Fruit fly (Drosophila melanogaster) whole organism, embryonic: ENCODE data around the gene COX7AL2.

Experiments
- Ada2b ChIP-seq: fragments of 200-800 bp; sonication (Bioruptor generic); IDR thresholded peaks from 2 replicates; pipeline ENCODE4 v1.3.6; 2022; ENCODE audit warnings: missing biosample characterization, missing genetic modification characterization
- Adf1 ChIP-seq: fragments of 200-800 bp; sonication (Bioruptor generic); IDR thresholded peaks from 2 replicates; pipeline ENCODE4 v1.3.6; 2022; ENCODE audit warnings: missing biosample characterization, missing genetic modification characterization
- Aef1 ChIP-seq: fragments of 200-800 bp; sonication (Bioruptor generic); IDR thresholded peaks from 3 replicates; pipeline ENCODE4 v1.3.6; 2022; ENCODE audit warnings: missing biosample characterization, missing genetic modification characterization
- CG10321 ChIP-seq: fragments of 200-800 bp; sonication (Bioruptor generic); IDR thresholded peaks from 2 replicates; pipeline ENCODE4 v1.3.6; 2022; ENCODE audit warnings: missing biosample characterization, missing genetic modification characterization
- CG12769 ChIP-seq: fragments of 200-800 bp; sonication (Bioruptor generic); optimal IDR thresholded peaks from 2 replicates; lab custom pipeline; 2019; ENCODE audit warnings: missing biosample characterization, mild to moderate bottlenecking, missing genetic modification characterization, moderate library complexity
- CG13296 ChIP-seq: fragments of 200-800 bp; sonication (Bioruptor generic); optimal IDR thresholded peaks from 3 replicates; lab custom pipeline; 2018; ENCODE audit warnings: missing biosample characterization, mild to moderate bottlenecking, missing genetic modification characterization
- CG14710 ChIP-seq: fragments of 200-800 bp; sonication (Bioruptor generic); optimal IDR thresholded peaks from 3 replicates; lab custom pipeline; 2019; ENCODE audit warnings: missing biosample characterization, mild to moderate bottlenecking, missing genetic modification characterization, moderate library complexity
- CG15514 ChIP-seq: fragments of 200-800 bp; sonication (Bioruptor generic); optimal IDR thresholded peaks from 3 replicates; lab custom pipeline; 2017; ENCODE audit warnings: missing biosample characterization, missing genetic modification characterization, mild to moderate bottlenecking, moderate library complexity, missing genetic modification reagents
- CG2199 ChIP-seq: fragments of 200-800 bp; sonication (Bioruptor generic); IDR thresholded peaks from 3 replicates; pipeline ENCODE4 v1.3.6; 2022; ENCODE audit warnings: missing biosample characterization, missing genetic modification characterization
- CG3163 ChIP-seq: fragments of 200-800 bp; sonication (Bioruptor generic); optimal IDR thresholded peaks from 3 replicates; lab custom pipeline; 2016; ENCODE audit warnings: missing biosample characterization, missing genetic modification characterization
- CG4360 ChIP-seq: fragments of 200-800 bp; sonication (Bioruptor generic); IDR thresholded peaks from 2 replicates; pipeline ENCODE4 v1.3.6; 2022; ENCODE audit warnings: missing biosample characterization, missing genetic modification characterization
- CG4707 ChIP-seq: fragments of 200-800 bp; sonication (Bioruptor generic); optimal IDR thresholded peaks from 2 replicates; lab custom pipeline; 2018; ENCODE audit warnings: missing biosample characterization, mild to moderate bottlenecking, missing genetic modification characterization, moderate library complexity
- CG7271 ChIP-seq: fragments of 200-800 bp; sonication (Bioruptor generic); optimal IDR thresholded peaks from 2 replicates; lab custom pipeline; 2018; ENCODE audit warnings: missing biosample characterization, mild to moderate bottlenecking, missing genetic modification characterization, moderate library complexity
- CG8478 ChIP-seq: fragments of >200 bp; optimal IDR thresholded peaks from 2 replicates; lab custom pipeline; 2018
- CG9437 ChIP-seq: fragments of 200-800 bp; sonication (Bioruptor generic); optimal IDR thresholded peaks from 2 replicates; lab custom pipeline; 2018; ENCODE audit warnings: missing biosample characterization, mild to moderate bottlenecking, missing genetic modification characterization
- D ChIP-seq, 2 experiments: fragments of 200-800 bp in 1 of 2; fragments of >200 bp in 1 of 2; sonication (Bioruptor generic) in 1 of 2; optimal IDR thresholded peaks; 2 replicates in 1 of 2; 3 replicates in 1 of 2; lab custom pipeline; 2017; ENCODE audit warnings: mild to moderate bottlenecking in 1 of 2, missing biosample characterization in 1 of 2, missing genetic modification characterization in 1 of 2, missing genetic modification reagents in 1 of 2
- Dbx ChIP-seq: fragments of 200-800 bp; sonication (Bioruptor generic); IDR thresholded peaks from 3 replicates; pipeline ENCODE4 v1.3.6; 2022; ENCODE audit warnings: missing biosample characterization, missing genetic modification characterization
- Drgx ChIP-seq: fragments of 200-800 bp; sonication (Bioruptor generic); IDR thresholded peaks from 2 replicates; pipeline ENCODE4 v1.3.6; 2022; ENCODE audit warnings: missing biosample characterization, missing genetic modification characterization
- Ets97D ChIP-seq: fragments of 200-800 bp; sonication (Bioruptor generic); optimal IDR thresholded peaks from 3 replicates; lab custom pipeline; 2016; ENCODE audit warnings: missing biosample characterization, missing genetic modification characterization
- Hr78 ChIP-seq, 2 experiments: fragments of 200-800 bp in 1 of 2; fragments of >200 bp in 1 of 2; sonication (Bioruptor generic) in 1 of 2; optimal IDR thresholded peaks; 2 replicates each; lab custom pipeline; 2017 to 2019; ENCODE audit warnings: missing biosample characterization in 2 of 2, missing genetic modification characterization in 2 of 2, mild to moderate bottlenecking in 1 of 2, moderate library complexity in 1 of 2
- Lim3 ChIP-seq: fragments of 200-800 bp; sonication (Bioruptor generic); IDR thresholded peaks from 2 replicates; pipeline ENCODE4 v1.3.6; 2022; ENCODE audit warnings: missing biosample characterization, missing genetic modification characterization
- MBD-R2 ChIP-seq: fragments of 200-800 bp; sonication (Bioruptor generic); IDR thresholded peaks from 2 replicates; pipeline ENCODE4 v1.3.6; 2022; ENCODE audit warnings: missing biosample characterization, missing genetic modification characterization
- Med ChIP-seq: fragments of 200-800 bp; sonication (Bioruptor generic); peaks from one replicate; lab custom pipeline; 2016; ENCODE audit warnings: missing biosample characterization, missing genetic modification characterization, mild to moderate bottlenecking, inconsistent platforms, moderate library complexity
- Nf-YC ChIP-seq: fragments of 200-800 bp; optimal IDR thresholded peaks from 3 replicates; lab custom pipeline; 2019; ENCODE audit warnings: missing biosample characterization, mild to moderate bottlenecking, missing genetic modification characterization, moderate library complexity
- Scr ChIP-seq: fragments of 200-800 bp; sonication (Bioruptor generic); IDR thresholded peaks from 2 replicates; pipeline ENCODE4 v1.3.6; 2022; ENCODE audit warnings: missing biosample characterization, missing genetic modification characterization; ENCODE audit not compliant: partially characterized antibody
- Trl ChIP-seq, 3 experiments: fragments of >200 bp in 2 of 3; fragments of 200-800 bp in 1 of 3; sonication (Bioruptor generic) in 1 of 3; optimal IDR thresholded peaks; 2 replicates in 1 of 3; 3 replicates in 2 of 3; lab custom pipeline; 2016 to 2017; ENCODE audit warnings: missing biosample characterization in 1 of 3, missing genetic modification characterization in 1 of 3
- aop ChIP-seq: fragments of 200-800 bp; sonication (Bioruptor generic); IDR thresholded peaks from 2 replicates; pipeline ENCODE4 v1.3.6; 2022; ENCODE audit warnings: missing biosample characterization, missing genetic modification characterization
- bbx ChIP-seq: fragments of 200-800 bp; sonication (Bioruptor generic); IDR thresholded peaks from 2 replicates; pipeline ENCODE4 v1.3.6; 2022; ENCODE audit warnings: missing biosample characterization, missing genetic modification characterization; ENCODE audit not compliant: partially characterized antibody
- cg ChIP-seq: fragments of 200-800 bp; sonication (Bioruptor generic); optimal IDR thresholded peaks from 3 replicates; lab custom pipeline; 2019; ENCODE audit warnings: missing biosample characterization, mild to moderate bottlenecking, missing genetic modification characterization, moderate library complexity
- chn ChIP-seq: fragments of 200-800 bp; sonication (Bioruptor generic); optimal IDR thresholded peaks from 2 replicates; lab custom pipeline; 2016; ENCODE audit warnings: missing biosample characterization, missing genetic modification characterization
- ci ChIP-seq: fragments of 200-800 bp; sonication (Bioruptor generic); IDR thresholded peaks from 3 replicates; pipeline ENCODE4 v1.3.6; 2022; ENCODE audit warnings: missing biosample characterization, missing genetic modification characterization
- croc ChIP-seq: fragments of 200-800 bp; sonication (Bioruptor generic); conservative IDR thresholded peaks from 3 replicates; pipeline ENCODE4 v1.3.6; 2022; ENCODE audit warnings: missing biosample characterization, missing genetic modification characterization
- gem ChIP-seq: fragments of 200-800 bp; sonication (Bioruptor generic); optimal IDR thresholded peaks from 2 replicates; lab custom pipeline; 2019; ENCODE audit warnings: missing biosample characterization, mild to moderate bottlenecking, missing genetic modification characterization, moderate library complexity
- gsb ChIP-seq: fragments of 200-800 bp; sonication (Bioruptor generic); IDR thresholded peaks from 2 replicates; pipeline ENCODE4 v1.3.6; 2022; ENCODE audit warnings: missing biosample characterization, missing genetic modification characterization
- kni ChIP-seq: fragments of 200-800 bp; sonication (Bioruptor generic); optimal IDR thresholded peaks from 3 replicates; lab custom pipeline; 2017; ENCODE audit warnings: mild to moderate bottlenecking, missing biosample characterization, missing genetic modification reagents, missing genetic modification characterization
- knrl ChIP-seq: fragments of 200-800 bp; sonication (Bioruptor generic); IDR thresholded peaks from 3 replicates; pipeline ENCODE4 v1.3.6; 2022; ENCODE audit warnings: missing biosample characterization, missing genetic modification characterization; ENCODE audit not compliant: partially characterized antibody
- mirr ChIP-seq: fragments of 200-800 bp; sonication (Bioruptor generic); optimal IDR thresholded peaks from 3 replicates; lab custom pipeline; 2018; ENCODE audit warnings: missing biosample characterization, mild to moderate bottlenecking, missing genetic modification characterization
- nom ChIP-seq: fragments of 200-800 bp; sonication (Bioruptor generic); optimal IDR thresholded peaks from 2 replicates; lab custom pipeline; 2017; ENCODE audit warnings: missing biosample characterization, missing genetic modification characterization, mild to moderate bottlenecking, moderate library complexity, missing genetic modification reagents
- oc ChIP-seq: fragments of 200-800 bp; sonication (Bioruptor generic); optimal IDR thresholded peaks from 2 replicates; lab custom pipeline; 2018; ENCODE audit warnings: missing biosample characterization, mild to moderate bottlenecking, missing genetic modification characterization, moderate library complexity
- rib ChIP-seq: fragments of 200-800 bp; sonication (Bioruptor generic); IDR thresholded peaks from 2 replicates; pipeline ENCODE4 v1.3.6; 2022; ENCODE audit warnings: missing biosample characterization, missing genetic modification characterization
- row ChIP-seq: fragments of 200-800 bp; sonication (Bioruptor generic); IDR thresholded peaks from 3 replicates; pipeline ENCODE4 v1.3.6; 2022; ENCODE audit warnings: missing biosample characterization, missing genetic modification characterization
- run ChIP-seq: fragments of 200-800 bp; sonication (Bioruptor generic); optimal IDR thresholded peaks from 3 replicates; lab custom pipeline; 2018; ENCODE audit warnings: missing biosample characterization, mild to moderate bottlenecking, missing genetic modification characterization
- sd ChIP-seq: fragments of 200-800 bp; sonication (Bioruptor generic); optimal IDR thresholded peaks from 3 replicates; lab custom pipeline; 2018; ENCODE audit warnings: missing biosample characterization, mild to moderate bottlenecking, missing genetic modification characterization, moderate library complexity
- sens ChIP-seq: fragments of 200-800 bp; sonication (Bioruptor generic); peaks from one replicate; lab custom pipeline; 2016; ENCODE audit warnings: missing biosample characterization, missing genetic modification characterization
- usp ChIP-seq: fragments of >200 bp; optimal IDR thresholded peaks from 2 replicates; lab custom pipeline; 2017; ENCODE audit warnings: missing biosample characterization, missing genetic modification characterization
- wdn ChIP-seq: fragments of 200-800 bp; sonication (Bioruptor generic); IDR thresholded peaks from 2 replicates; pipeline ENCODE4 v1.3.6; 2022; ENCODE audit warnings: missing biosample characterization, missing genetic modification characterization
- z ChIP-seq: fragments of 200-800 bp; sonication (Bioruptor generic); IDR thresholded peaks from 3 replicates; pipeline ENCODE4 v1.3.6; 2022; ENCODE audit warnings: missing biosample characterization, missing genetic modification characterization

COX7AL2 gene

dm6 chr2L:2175090-2175830 lies 22.5 kb downstream of the COX7AL2 start (continued):
- peak; percentile 85 for TF ChIP-seq CG3163 (GFP tag; lab: Kevin White, UChicago)
- no peak for TF ChIP-seq CG14710 (tag; lab: Kevin White, UChicago)
- TF ChIP-seq nom = peak; percentile 49
- peak; percentile 78 for TF ChIP-seq CG8478 (lab: Kevin White, UChicago)
- TF ChIP-seq mirr (GFP tag; lab: Kevin White, UChicago) = no peak
- TF ChIP-seq bbx (GFP tag; lab: Robert Waterston, UW) = 0 out of 2 replicates have a peak, but pooled peaks have one; percentile 28
- TF ChIP-seq kni (GFP tag; lab: Kevin White, UChicago) = peak; percentile 61
- TF ChIP-seq Adf1 = peak; percentile 30; the same call in 1 of the 2 replicates
- peak; percentile 2 for TF ChIP-seq gem (tag; lab: Kevin White, UChicago)
- peak; percentile 91 for TF ChIP-seq cg
- TF ChIP-seq sd = peak; percentile 86
- peak; percentile 18 for TF ChIP-seq CG4707
- TF ChIP-seq Aef1 = peak; percentile 22; the same call in 1 of the 3 replicates
- TF ChIP-seq knrl = 0 out of 3 replicates have a peak, but pooled peaks have one; percentile 11
- peak; percentile 90 for TF ChIP-seq CG4360
- 0 out of 3 replicates have a peak, but pooled peaks have one; percentile 32 for TF ChIP-seq ci (GFP tag; lab: Robert Waterston, UW)
- peak in 1 of 2 experiments; percentile 54 for TF ChIP-seq Hr78 (GFP tag; optimal IDR thresholded peaks at IDR 0.05; lab: Kevin White, UChicago)
- peak; percentile 81 for TF ChIP-seq CG12769 (tag; lab: Kevin White, UChicago)
- TF ChIP-seq MBD-R2 (GFP tag; lab: Robert Waterston, UW) = 0 out of 2 replicates have a peak, but pooled peaks have one; percentile 3
- no peak for TF ChIP-seq Lim3 (GFP tag; lab: Robert Waterston, UW)
- TF ChIP-seq chn (GFP tag; lab: Kevin White, UChicago) = peak; percentile 21
- 0 out of 2 replicates have a peak, but pooled peaks have one; percentile 45 for TF ChIP-seq Drgx
- TF ChIP-seq row (GFP tag; lab: Robert Waterston, UW) = 0 out of 3 replicates have a peak, but pooled peaks have one; percentile 8
- peak; percentile 63 for TF ChIP-seq oc (tag; lab: Kevin White, UChicago)
- TF ChIP-seq sens (GFP tag; lab: Kevin White, UChicago) = peak; percentile 83
- peak; percentile 77 to 85 for TF ChIP-seq Trl (optimal IDR thresholded peaks at IDR 0.05; lab: Kevin White, UChicago)
- TF ChIP-seq Trl (GFP tag; optimal IDR thresholded peaks at IDR 0.05; lab: Kevin White, UChicago) = no peak
- TF ChIP-seq Scr = 0 out of 2 replicates have a peak, but pooled peaks have one; percentile 18
- TF ChIP-seq rib (GFP tag; lab: Robert Waterston, UW) = peak; percentile 33; the same call in 1 of the 2 replicates
- TF ChIP-seq Ada2b (GFP tag; lab: Robert Waterston, UW) = no peak
- TF ChIP-seq CG2199 (GFP tag; lab: Robert Waterston, UW) = peak; percentile 74; the same call in 1 of the 3 replicates
- TF ChIP-seq run (tag; lab: Kevin White, UChicago) = no peak
- TF ChIP-seq CG9437 (GFP tag; lab: Kevin White, UChicago) = peak; percentile 74

dm6 chr2L:2173604-2174003 lies 24.1 kb downstream of the COX7AL2 start:
- TF ChIP-seq Trl (optimal IDR thresholded peaks at IDR 0.05; lab: Kevin White, UChicago) (peak; percentile 1 to 25), Trl (GFP tag; optimal IDR thresholded peaks at IDR 0.05; lab: Kevin White, UChicago) (no peak), sens (GFP tag; lab: Kevin White, UChicago) (peak; percentile 35), z (GFP tag; lab: Robert Waterston, UW) (0 out of 3 replicates have a peak, but pooled peaks have one; percentile 57), Dbx (GFP tag; lab: Robert Waterston, UW) (0 out of 3 replicates have a peak, but pooled peaks have one; percentile 9), CG10321 (peak; percentile 18; the same call in 1 of the 2 replicates), CG12769 (tag; lab: Kevin White, UChicago) (peak; percentile 49), usp (GFP tag; lab: Kevin White, UChicago) (no peak), CG13296 (GFP tag; lab: Kevin White, UChicago) (no peak), cg (peak; percentile 7), Ets97D (GFP tag; lab: Kevin White, UChicago) (no peak), wdn (GFP tag; lab: Robert Waterston, UW) (no peak), Med (GFP tag; lab: Kevin White, UChicago) (peak; percentile 55), CG15514 (GFP tag; lab: Kevin White, UChicago) (no peak), gsb (no peak), CG8478 (lab: Kevin White, UChicago) (no peak), CG7271 (tag; lab: Kevin White, UChicago) (no peak), aop (GFP tag; lab: Robert Waterston, UW) (peak; percentile 38; the same call in 1 of the 2 replicates), croc (no peak), D (optimal IDR thresholded peaks at IDR 0.05; lab: Kevin White, UChicago) (no peak), D (GFP tag; optimal IDR thresholded peaks at IDR 0.05; lab: Kevin White, UChicago) (no peak), Nf-YC (tag; lab: Kevin White, UChicago) (no peak)
